Worm (Caenorhabditis elegans): ENCODE results near the gene srp-1.

- TF ChIP-seq ztf-29 (GFP tag; IDR thresholded peaks at IDR 0.05) (no peak), ref-1 (GFP tag; conservative IDR thresholded peaks at IDR 0.05) (no peak), klf-2 (GFP tag; conservative IDR thresholded peaks at IDR 0.05) (no peak), med-1 (GFP tag; optimal IDR thresholded peaks at IDR 0.05; ENCODE audit: insufficient read depth) (no peak), tab-1 (GFP tag; IDR thresholded peaks at IDR 0.05) (no peak), T22C8.4 (GFP tag; IDR thresholded peaks at IDR 0.05) (no peak), ztf-23 (GFP tag; IDR thresholded peaks at IDR 0.05) (no peak), cog-1 (tag; optimal IDR thresholded peaks at IDR 0.05) (no peak)
Observed at ce11 chrV:797241-797640, 44.2 kb downstream of the srp-1 start.
